Worm (Caenorhabditis elegans): ENCODE results near the gene nape-2.

Gene nape-2

DNA sequence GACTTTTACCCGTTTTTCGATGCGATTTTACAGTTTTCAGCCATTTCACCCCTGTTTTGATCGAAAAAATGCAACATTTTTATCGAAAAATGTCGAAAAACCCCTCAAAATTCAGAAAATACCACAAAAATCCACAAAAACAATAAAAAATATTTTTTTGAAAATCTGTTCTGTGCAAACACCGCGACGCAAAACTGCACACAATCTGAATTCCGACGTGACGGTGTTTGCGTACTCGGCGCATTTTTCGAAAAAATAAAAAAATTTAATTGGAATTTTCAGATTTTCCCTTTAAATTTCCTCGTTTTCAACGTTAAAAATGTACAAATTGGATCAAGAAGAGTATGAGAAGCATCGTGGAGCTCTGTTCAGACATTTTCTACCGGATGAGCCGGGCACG, 12.9 kb downstream of the nape-2 start, which contains the start of gene smgl-2 (continued):
- TF ChIP-seq mef-2 (tag; optimal IDR thresholded peaks at IDR 0.05) (peak; percentile 32), nhr-71 (tag; optimal IDR thresholded peaks at IDR 0.05) (peak; percentile 86), ceh-90 (tag; optimal IDR thresholded peaks at IDR 0.05) (no peak), nhr-28 (tag; optimal IDR thresholded peaks at IDR 0.05) (no peak), isw-1 (GFP tag; IDR thresholded peaks at IDR 0.05) (peak; percentile 73), ceh-82 (tag; optimal IDR thresholded peaks at IDR 0.05) (peak; percentile 51 to 82 (median 77))

ce11 chrIV:3725361-3725760, 13.4 kb downstream of the nape-2 start, which contains the start of gene Y37E11AM.2:
TSS of gene Y37E11AM.2 (minus strand) at chrIV:3725461.
- TF ChIP-seq fkh-4 (tag; optimal IDR thresholded peaks at IDR 0.05; ENCODE audit: borderline replicate concordance) (no peak), nhr-77 (tag; optimal IDR thresholded peaks at IDR 0.05) (no peak), rnt-1 (tag; optimal IDR thresholded peaks at IDR 0.05) (no peak), sup-37 (GFP tag; optimal IDR thresholded peaks at IDR 0.05) (no peak), sptf-1 (tag; optimal IDR thresholded peaks at IDR 0.05) (no peak), fkh-8 (tag; optimal IDR thresholded peaks at IDR 0.05) (no peak), jun-1 (tag; optimal IDR thresholded peaks at IDR 0.05) (no peak), dsc-1 (tag; optimal IDR thresholded peaks at IDR 0.05) (no peak)

ce11 chrIV:3722690-3723089, 16.0 kb downstream of the nape-2 start, which contains the start of gene Y37E11AM.4:
TSS of gene Y37E11AM.4 (minus strand) at chrIV:3722790.
- TF ChIP-seq ceh-90 (tag; optimal IDR thresholded peaks at IDR 0.05) (no peak), rnt-1 (tag; optimal IDR thresholded peaks at IDR 0.05) (no peak), egl-27 (tag; optimal IDR thresholded peaks at IDR 0.05) (no peak), elt-3 (tag; optimal IDR thresholded peaks at IDR 0.05) (no peak), mdl-1 (tag; optimal IDR thresholded peaks at IDR 0.05) (no peak), C16A3.4 (tag; optimal IDR thresholded peaks at IDR 0.05) (no peak), Y116A8C.19 (tag; optimal IDR thresholded peaks at IDR 0.05; ENCODE audit: borderline replicate concordance) (no peak), pax-3 (tag; optimal IDR thresholded peaks at IDR 0.05) (no peak), ceh-63 (GFP tag; optimal IDR thresholded peaks at IDR 0.05) (no peak), nhr-76 (tag; optimal IDR thresholded peaks at IDR 0.05) (no peak), xbp-1 (tag; optimal IDR thresholded peaks at IDR 0.05) (no peak), nhr-237 (tag; optimal IDR thresholded peaks at IDR 0.05) (no peak), alr-1 (tag; optimal IDR thresholded peaks at IDR 0.05; ENCODE audit: borderline replicate concordance) (no peak), nhr-12 (tag; optimal IDR thresholded peaks at IDR 0.05) (no peak), lin-39 (tag; optimal IDR thresholded peaks at IDR 0.05) (no peak), unc-86 (tag; optimal IDR thresholded peaks at IDR 0.05) (no peak), mep-1 (tag; optimal IDR thresholded peaks at IDR 0.05) (no peak), hpl-2 (GFP tag; optimal IDR thresholded peaks at IDR 0.05) (no peak), unc-98 (GFP tag; IDR thresholded peaks at IDR 0.05) (no peak)

DNA sequence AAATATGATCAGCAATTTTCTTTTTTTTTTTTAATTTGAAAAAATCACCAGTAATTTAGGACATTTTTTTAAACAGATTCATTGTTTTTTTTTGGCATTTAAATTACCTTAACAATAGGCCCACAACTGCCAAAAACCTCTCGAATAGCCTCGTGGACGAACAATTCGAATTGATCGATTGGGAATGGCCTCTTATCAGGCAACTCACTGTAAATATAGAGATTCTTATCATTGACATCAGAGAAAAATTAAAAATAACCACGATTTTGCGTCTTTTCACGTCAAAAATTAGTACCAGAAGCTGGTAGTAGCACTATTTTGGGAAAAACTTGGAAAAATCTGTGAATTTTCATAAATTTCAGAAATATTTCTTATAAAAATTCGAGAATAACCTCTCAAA, 16.8 kb downstream of the nape-2 start:
- peak; percentile 2 for TF ChIP-seq elt-2 (tag; optimal IDR thresholded peaks at IDR 0.05)
- TF ChIP-seq egl-13 (tag; optimal IDR thresholded peaks at IDR 0.05), result no peak

- TF ChIP-seq mab-9 (GFP tag; IDR thresholded peaks at IDR 0.05), result no peak
- TF ChIP-seq zip-4 (GFP tag; optimal IDR thresholded peaks at IDR 0.05), result no peak
- no peak for TF ChIP-seq lin-14 (GFP tag; optimal IDR thresholded peaks at IDR 0.05)
- TF ChIP-seq elt-3 (tag; optimal IDR thresholded peaks at IDR 0.05), result no peak
Measured at ce11 chrIV:3720644-3721043, 18.1 kb downstream of the nape-2 start.

All from whole organism, L1 larva.